Worm (Caenorhabditis elegans) whole organism, early embryonic: ENCODE measurements around the gene ceh-84.

ENCODE experiments used
- ama-1 ChIP-seq: fragments of 150-350 bp; optimal IDR thresholded peaks from 2 replicates; lab custom pipeline; 2014
- ceh-36 ChIP-seq: sonication (generic microtip); optimal IDR thresholded peaks from 2 replicates; lab custom pipeline; 2016; ENCODE audit warnings: missing genetic modification characterization, inconsistent platforms, missing compliant biosample characterization
- flt-1 ChIP-seq: fragments of 200-800 bp; sonication (Bioruptor generic); IDR thresholded peaks from 2 replicates; pipeline ENCODE4 v1.3.6; 2022; ENCODE audit warnings: missing genetic modification characterization, missing compliant biosample characterization
- hmg-4 ChIP-seq: fragments of 200-800 bp; sonication (Bioruptor generic); optimal IDR thresholded peaks from 2 replicates; lab custom pipeline; 2018; ENCODE audit warnings: mild to moderate bottlenecking, missing genetic modification characterization, missing compliant biosample characterization

DNA sequence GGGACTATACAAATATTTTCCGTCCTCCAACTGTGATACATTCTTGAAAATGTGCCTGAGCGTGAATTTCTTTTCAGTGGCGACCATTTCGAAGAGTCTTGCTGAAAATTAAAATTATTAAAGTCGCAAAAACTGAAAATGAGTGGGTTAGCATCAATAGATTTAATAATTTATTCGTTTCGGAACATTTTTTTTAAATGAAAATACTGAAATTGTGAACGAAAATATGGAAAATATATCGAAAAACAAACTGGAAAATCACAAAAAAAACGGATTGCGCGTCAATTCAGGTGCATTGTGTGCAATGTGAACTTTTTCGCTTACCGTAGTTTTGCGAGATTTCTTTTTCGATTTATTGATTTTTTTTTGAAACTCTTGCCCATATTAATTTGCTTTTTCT lies 31.2 kb upstream of the ceh-84 start, which contains the start of gene bath-5:
- TF ChIP-seq flt-1, result no peak
- TF ChIP-seq hmg-4, result no peak
- no peak for TF ChIP-seq ama-1 (lab: Kevin White, UChicago)
- TF ChIP-seq ceh-36 (tag; lab: Kevin White, UChicago), result no peak
